Fruit fly (Drosophila melanogaster): ENCODE data around the gene CG8086.

Gene CG8086

DNA sequence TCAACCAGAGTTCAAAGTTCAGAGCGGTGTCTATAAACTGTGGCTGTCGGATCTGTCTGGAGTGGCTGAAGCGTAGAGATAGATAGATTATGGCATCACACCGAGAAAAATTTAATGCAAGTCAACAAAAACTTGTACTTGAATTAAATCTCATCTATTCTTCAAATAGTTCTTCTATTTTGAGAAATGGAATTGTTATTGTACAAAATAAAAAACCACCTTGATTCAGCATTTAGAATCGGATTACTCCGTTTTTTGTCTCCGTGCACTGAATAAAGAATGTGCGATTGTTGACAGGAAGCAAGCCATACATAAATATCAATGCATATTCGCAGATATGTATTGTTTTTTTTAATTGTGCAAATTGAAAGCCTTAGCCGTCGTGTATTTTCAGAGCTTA is 27.7 kb downstream of the CG8086 start (continued):
- no peak for TF ChIP-seq amos (GFP tag; IDR thresholded peaks at IDR 0.05; ENCODE audit: partially characterized antibody)
- TF ChIP-seq CG7786 (GFP tag; optimal IDR thresholded peaks at IDR 0.05), result no peak
- no peak for TF ChIP-seq CG6813 (GFP tag; optimal IDR thresholded peaks at IDR 0.05)
- TF ChIP-seq tna (GFP tag; IDR thresholded peaks at IDR 0.05; ENCODE audit: partially characterized antibody), result no peak
- TF ChIP-seq gfzf (GFP tag; optimal IDR thresholded peaks at IDR 0.05), result no peak
- no peak for TF ChIP-seq CG12236 (GFP tag; optimal IDR thresholded peaks at IDR 0.05)
- TF ChIP-seq insv (GFP tag; optimal IDR thresholded peaks at IDR 0.05), result no peak
- peak; percentile 18 for TF ChIP-seq phol (tag; optimal IDR thresholded peaks at IDR 0.05)
- no peak for TF ChIP-seq CG12942 (GFP tag; optimal IDR thresholded peaks at IDR 0.05)
- TF ChIP-seq D19A (tag; optimal IDR thresholded peaks at IDR 0.05), result no peak
- TF ChIP-seq pzg (GFP tag; optimal IDR thresholded peaks at IDR 0.05), result no peak
- peak; percentile 57; the same call in 1 of the 2 replicates for TF ChIP-seq HLH3B (GFP tag; IDR thresholded peaks at IDR 0.05)
- TF ChIP-seq Jarid2 (GFP tag; optimal IDR thresholded peaks at IDR 0.05), result no peak
- TF ChIP-seq corto (GFP tag; optimal IDR thresholded peaks at IDR 0.05), result peak; percentile 40
- TF ChIP-seq chif (GFP tag; optimal IDR thresholded peaks at IDR 0.05), result peak in 1 of 2 experiments; percentile 24
- no peak for TF ChIP-seq kah (GFP tag; optimal IDR thresholded peaks at IDR 0.05)
- TF ChIP-seq fu2 (GFP tag; optimal IDR thresholded peaks at IDR 0.05), result no peak
- no peak for TF ChIP-seq Doc2 (GFP tag; IDR thresholded peaks at IDR 0.05)
- TF ChIP-seq ro (GFP tag; IDR thresholded peaks at IDR 0.05), result no peak
- no peak for TF ChIP-seq Antp (GFP tag; optimal IDR thresholded peaks at IDR 0.05)
- no peak for TF ChIP-seq fru (optimal IDR thresholded peaks at IDR 0.05)
- no peak for TF ChIP-seq CG4360 (GFP tag; IDR thresholded peaks at IDR 0.05)
- no peak for TF ChIP-seq gsb (GFP tag; IDR thresholded peaks at IDR 0.05)
- no peak for TF ChIP-seq CG11247 (GFP tag; IDR thresholded peaks at IDR 0.05)
- TF ChIP-seq crc (GFP tag; optimal IDR thresholded peaks at IDR 0.05), result no peak
- TF ChIP-seq psq (GFP tag; optimal IDR thresholded peaks at IDR 0.05), result no peak
- no peak for TF ChIP-seq CG5953 (GFP tag; IDR thresholded peaks at IDR 0.05)
- no peak for TF ChIP-seq zf30C (GFP tag; optimal IDR thresholded peaks at IDR 0.05)
- TF ChIP-seq usp (GFP tag; optimal IDR thresholded peaks at IDR 0.05), result no peak
- no peak for TF ChIP-seq CG12071 (GFP tag; optimal IDR thresholded peaks at IDR 0.05)
- no peak for TF ChIP-seq crp (GFP tag; optimal IDR thresholded peaks at IDR 0.05)
- TF ChIP-seq Tbp (GFP tag; optimal IDR thresholded peaks at IDR 0.05), result no peak
- TF ChIP-seq ttk (GFP tag; IDR thresholded peaks at IDR 0.05), result 0 out of 2 replicates have a peak, but pooled peaks have one; percentile 23
- no peak for TF ChIP-seq Mad (GFP tag; optimal IDR thresholded peaks at IDR 0.05)
- no peak for TF ChIP-seq stwl (tag; optimal IDR thresholded peaks at IDR 0.05)
- TF ChIP-seq CG10147 (GFP tag; optimal IDR thresholded peaks at IDR 0.05), result no peak
- TF ChIP-seq E2f2 (GFP tag; IDR thresholded peaks at IDR 0.05), result peak; percentile 22; the same call in 1 of the 2 replicates
- TF ChIP-seq grau (tag; optimal IDR thresholded peaks at IDR 0.05), result peak; percentile 35
- peak; percentile 25; the same call in 1 of the 2 replicates for TF ChIP-seq sisA (GFP tag; IDR thresholded peaks at IDR 0.05)
- no peak for TF ChIP-seq Hey (tag; optimal IDR thresholded peaks at IDR 0.05)
- no peak for TF ChIP-seq Sry-δ (GFP tag; optimal IDR thresholded peaks at IDR 0.05)
- no peak for TF ChIP-seq ERR (GFP tag; optimal IDR thresholded peaks at IDR 0.05)
- TF ChIP-seq CG18476 (GFP tag; optimal IDR thresholded peaks at IDR 0.05), result no peak
- peak; percentile 11; the same call in 1 of the 2 replicates for TF ChIP-seq MBD-R2 (GFP tag; IDR thresholded peaks at IDR 0.05)
- no peak for TF ChIP-seq salm (tag; optimal IDR thresholded peaks at IDR 0.05)
- TF ChIP-seq zen (tag; optimal IDR thresholded peaks at IDR 0.05), result no peak
- no peak for TF ChIP-seq CG7928 (GFP tag; optimal IDR thresholded peaks at IDR 0.05)
- no peak for TF ChIP-seq aop (GFP tag; IDR thresholded peaks at IDR 0.05)
- TF ChIP-seq jumu (GFP tag; optimal IDR thresholded peaks at IDR 0.05), result no peak
- TF ChIP-seq HLH54F (GFP tag; optimal IDR thresholded peaks at IDR 0.05), result no peak
- no peak for TF ChIP-seq CG1529 (GFP tag; optimal IDR thresholded peaks at IDR 0.05)
- no peak for TF ChIP-seq GATAe (GFP tag; conservative IDR thresholded peaks at IDR 0.05)

Data from whole organism, embryonic.